ENCODE assay signal across 2 fruit fly cellular contexts in the genomic region with DNA sequence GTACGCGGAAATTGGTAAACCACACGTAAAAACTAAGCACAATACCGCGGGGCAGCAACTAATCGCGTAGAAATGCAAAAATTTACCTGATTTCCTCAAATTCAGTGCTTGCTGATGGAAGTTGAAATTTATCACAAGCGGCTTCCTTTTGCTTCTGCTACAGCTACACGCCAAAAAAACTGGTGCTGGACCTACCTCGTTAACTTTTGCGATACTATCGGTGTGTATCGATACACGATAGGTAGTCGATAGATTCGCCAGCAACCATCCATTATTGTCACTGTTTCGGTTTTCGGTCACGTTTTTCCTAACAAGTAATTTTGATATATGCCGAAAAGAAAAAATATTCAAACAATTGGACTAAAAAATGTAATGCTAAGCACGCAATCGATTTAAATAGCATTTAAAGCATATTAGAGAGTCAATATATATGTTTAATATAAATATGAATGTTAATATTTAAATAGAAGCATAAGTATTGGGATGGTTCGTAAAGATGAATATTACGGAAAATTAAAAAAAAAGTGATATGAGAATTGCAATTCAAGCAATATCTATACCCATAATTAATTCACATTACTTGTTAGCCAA.
TF ChIP-seq lines count a peak whose summit lies in the region.

TSS of gene Sumo (minus strand) at position 223 of the 591 bp plus-strand sequence.

TF ChIP-seq in whole organism, embryonic, 481 proteins besides CTCF, POLR2A, EP300 and RAD21 (continued from another document and continues in another):
- TF ChIP-seq Hey (tag; optimal IDR thresholded peaks at IDR 0.05; lab: Kevin White, UChicago) (no peak), ato (GFP tag; IDR thresholded peaks at IDR 0.05; lab: Robert Waterston, UW; ENCODE audit: partially characterized antibody) (peak; percentile 100), az2 (GFP tag; optimal IDR thresholded peaks at IDR 0.05; lab: Kevin White, UChicago) (peak; percentile 9), ems (GFP tag; optimal IDR thresholded peaks at IDR 0.05; lab: Kevin White, UChicago) (no peak), Hmx (GFP tag; optimal IDR thresholded peaks at IDR 0.05; lab: Kevin White, UChicago) (no peak), oc (tag; optimal IDR thresholded peaks at IDR 0.05; lab: Kevin White, UChicago) (no peak), ERR (GFP tag; optimal IDR thresholded peaks at IDR 0.05; lab: Kevin White, UChicago) (no peak), CG11398 (GFP tag; optimal IDR thresholded peaks at IDR 0.05; lab: Kevin White, UChicago) (no peak), CG10979 (tag; optimal IDR thresholded peaks at IDR 0.05; lab: Kevin White, UChicago) (no peak), CG14860 (GFP tag; IDR thresholded peaks at IDR 0.05; lab: Robert Waterston, UW; ENCODE audit: partially characterized antibody) (peak; percentile 99), ssp (GFP tag; IDR thresholded peaks at IDR 0.05; lab: Robert Waterston, UW) (no peak), CG11504 (tag; optimal IDR thresholded peaks at IDR 0.05; lab: Kevin White, UChicago) (peak; percentile 39), CG34376 (GFP tag; optimal IDR thresholded peaks at IDR 0.05; lab: Kevin White, UChicago) (no peak), pros (GFP tag; optimal IDR thresholded peaks at IDR 0.05; lab: Kevin White, UChicago) (no peak), CG2712 (tag; optimal IDR thresholded peaks at IDR 0.05; lab: Kevin White, UChicago) (peak; percentile 30), CG11695 (GFP tag; IDR thresholded peaks at IDR 0.05; lab: Robert Waterston, UW) (0 out of 3 replicates have a peak, but pooled peaks have one; percentile 21), fru (optimal IDR thresholded peaks at IDR 0.05; lab: Kevin White, UChicago) (no peak), Hr3 (GFP tag; optimal IDR thresholded peaks at IDR 0.05; lab: Kevin White, UChicago) (peak; percentile 17), CoRest (tag; optimal IDR thresholded peaks at IDR 0.05; lab: Kevin White, UChicago) (peak; percentile 35), cg (GFP tag; optimal IDR thresholded peaks at IDR 0.05; lab: Kevin White, UChicago) (no peak), HmgD (GFP tag; optimal IDR thresholded peaks at IDR 0.05; lab: Kevin White, UChicago) (no peak), phol (tag; optimal IDR thresholded peaks at IDR 0.05; lab: Kevin White, UChicago) (peak; percentile 66), CG5180 (GFP tag; optimal IDR thresholded peaks at IDR 0.05; lab: Kevin White, UChicago) (no peak), pho (GFP tag; optimal IDR thresholded peaks at IDR 0.05; lab: Kevin White, UChicago) (no peak), jumu (GFP tag; optimal IDR thresholded peaks at IDR 0.05; lab: Kevin White, UChicago) (no peak), CG8478 (optimal IDR thresholded peaks at IDR 0.05; lab: Kevin White, UChicago) (no peak), sob (GFP tag; IDR thresholded peaks at IDR 0.05; lab: Robert Waterston, UW) (peak; percentile 31; the same call in 1 of the 2 replicates), bcd (GFP tag; optimal IDR thresholded peaks at IDR 0.05; lab: Kevin White, UChicago) (peak; percentile 11), CG11723 (GFP tag; optimal IDR thresholded peaks at IDR 0.05; lab: Kevin White, UChicago) (no peak), D19A (tag; optimal IDR thresholded peaks at IDR 0.05; lab: Kevin White, UChicago) (peak; percentile 9), CG18764 (GFP tag; optimal IDR thresholded peaks at IDR 0.05; lab: Kevin White, UChicago) (no peak), CG2678 (tag; optimal IDR thresholded peaks at IDR 0.05; lab: Kevin White, UChicago) (peak; percentile 33), tin (GFP tag; optimal IDR thresholded peaks at IDR 0.05; lab: Kevin White, UChicago) (no peak), Jarid2 (GFP tag; optimal IDR thresholded peaks at IDR 0.05; lab: Kevin White, UChicago) (peak; percentile 35), Camta (GFP tag; optimal IDR thresholded peaks at IDR 0.05; lab: Kevin White, UChicago) (no peak), lbe (GFP tag; optimal IDR thresholded peaks at IDR 0.05; lab: Kevin White, UChicago) (no peak), CG14441 (GFP tag; IDR thresholded peaks at IDR 0.05; lab: Robert Waterston, UW) (peak; percentile 56), CG12071 (GFP tag; optimal IDR thresholded peaks at IDR 0.05; lab: Kevin White, UChicago) (no peak), bsh (GFP tag; optimal IDR thresholded peaks at IDR 0.05; lab: Kevin White, UChicago) (no peak), sima (GFP tag; optimal IDR thresholded peaks at IDR 0.05; lab: Kevin White, UChicago) (no peak), Dll (GFP tag; IDR thresholded peaks at IDR 0.05; lab: Robert Waterston, UW; ENCODE audit: partially characterized antibody) (peak; percentile 85), Nf-YC (tag; optimal IDR thresholded peaks at IDR 0.05; lab: Kevin White, UChicago) (peak; percentile 31), yki (optimal IDR thresholded peaks at IDR 0.05; lab: Kevin White, UChicago) (no peak), slp2 (GFP tag; optimal IDR thresholded peaks at IDR 0.05; lab: Kevin White, UChicago) (no peak), esg (GFP tag; conservative IDR thresholded peaks at IDR 0.05; lab: Robert Waterston, UW) (no peak), lmd (GFP tag; IDR thresholded peaks at IDR 0.05; lab: Robert Waterston, UW) (no peak; the same call in 1 of the 2 replicates), CG6791 (GFP tag; IDR thresholded peaks at IDR 0.05; lab: Robert Waterston, UW; ENCODE audit: partially characterized antibody) (peak; percentile 100), ara (GFP tag; IDR thresholded peaks at IDR 0.05; lab: Robert Waterston, UW) (no peak), Ptx1 (GFP tag; IDR thresholded peaks at IDR 0.05; lab: Robert Waterston, UW) (no peak), CG12769 (tag; optimal IDR thresholded peaks at IDR 0.05; lab: Kevin White, UChicago) (no peak), CG12659 (GFP tag; optimal IDR thresholded peaks at IDR 0.05; lab: Kevin White, UChicago) (peak; percentile 50), E2f1 (GFP tag; IDR thresholded peaks at IDR 0.05; lab: Robert Waterston, UW) (0 out of 2 replicates have a peak, but pooled peaks have one; percentile 13), psq (GFP tag; optimal IDR thresholded peaks at IDR 0.05; lab: Kevin White, UChicago) (no peak), zen2 (GFP tag; IDR thresholded peaks at IDR 0.05; lab: Robert Waterston, UW; ENCODE audit: partially characterized antibody) (peak; percentile 99), CkIIα-i1 (GFP tag; IDR thresholded peaks at IDR 0.05; lab: Robert Waterston, UW) (no peak), vvl (GFP tag; IDR thresholded peaks at IDR 0.05; lab: Robert Waterston, UW) (peak; percentile 10; the same call in 1 of the 2 replicates), dan (GFP tag; IDR thresholded peaks at IDR 0.05; lab: Robert Waterston, UW) (no peak), CG13424 (tag; optimal IDR thresholded peaks at IDR 0.05; lab: Kevin White, UChicago) (no peak), trem (tag; optimal IDR thresholded peaks at IDR 0.05; lab: Kevin White, UChicago) (peak; percentile 66), br (optimal IDR thresholded peaks at IDR 0.05; lab: Kevin White, UChicago) (no peak), knrl (GFP tag; IDR thresholded peaks at IDR 0.05; lab: Robert Waterston, UW; ENCODE audit: partially characterized antibody) (peak; percentile 99), CG1602 (GFP tag; optimal IDR thresholded peaks at IDR 0.05; lab: Kevin White, UChicago) (no peak), gem (tag; optimal IDR thresholded peaks at IDR 0.05; lab: Kevin White, UChicago) (peak; percentile 21)

TF ChIP-seq in whole organism, prepupa, 60 proteins besides CTCF, POLR2A, EP300 and RAD21 (continued from another document):
- TF ChIP-seq CG8632 (GFP tag; optimal IDR thresholded peaks at IDR 0.05; lab: Kevin White, UChicago) = no peak
- TF ChIP-seq vri (GFP tag; optimal IDR thresholded peaks at IDR 0.05; lab: Kevin White, UChicago) = no peak
- peak; percentile 18 for TF ChIP-seq OdsH (GFP tag; optimal IDR thresholded peaks at IDR 0.05; lab: Kevin White, UChicago)
- no peak for TF ChIP-seq Sox14 (GFP tag; optimal IDR thresholded peaks at IDR 0.05; lab: Kevin White, UChicago)
- no peak for TF ChIP-seq CG4318 (GFP tag; optimal IDR thresholded peaks at IDR 0.05; lab: Kevin White, UChicago)
- TF ChIP-seq dsx (GFP tag; optimal IDR thresholded peaks at IDR 0.05; lab: Kevin White, UChicago; ENCODE audit: poor library complexity, severe bottlenecking) = no peak
- no peak for TF ChIP-seq CG10669 (GFP tag; optimal IDR thresholded peaks at IDR 0.05; lab: Kevin White, UChicago)
- no peak for TF ChIP-seq Blimp-1 (GFP tag; optimal IDR thresholded peaks at IDR 0.05; lab: Kevin White, UChicago)
- TF ChIP-seq CG1621 (tag; optimal IDR thresholded peaks at IDR 0.05; lab: Kevin White, UChicago) = no peak
- TF ChIP-seq Eip93F (GFP tag; optimal IDR thresholded peaks at IDR 0.05; lab: Kevin White, UChicago) = peak; percentile 41
- TF ChIP-seq CG6163 (GFP tag; IDR thresholded peaks at IDR 0.05; lab: Robert Waterston, UW) = 0 out of 3 replicates have a peak, but pooled peaks have one; percentile 6
- no peak for TF ChIP-seq CG7368 (GFP tag; optimal IDR thresholded peaks at IDR 0.05; lab: Kevin White, UChicago)
- TF ChIP-seq Eip78C (GFP tag; lab: Kevin White, UChicago) = peak; percentile 14
- no peak for TF ChIP-seq Ets96B (tag; optimal IDR thresholded peaks at IDR 0.05; lab: Kevin White, UChicago)
- TF ChIP-seq topi (GFP tag; optimal IDR thresholded peaks at IDR 0.05; lab: Kevin White, UChicago) = no peak
- TF ChIP-seq fd59A (GFP tag; optimal IDR thresholded peaks at IDR 0.05; lab: Kevin White, UChicago) = peak; percentile 12
- no peak for TF ChIP-seq fkh (GFP tag; optimal IDR thresholded peaks at IDR 0.05; lab: Kevin White, UChicago)
- no peak for TF ChIP-seq net (GFP tag; optimal IDR thresholded peaks at IDR 0.05; lab: Kevin White, UChicago)
- TF ChIP-seq CG11902 (GFP tag; optimal IDR thresholded peaks at IDR 0.05; lab: Kevin White, UChicago) = no peak
- no peak for TF ChIP-seq Sox102F (GFP tag; optimal IDR thresholded peaks at IDR 0.05; lab: Kevin White, UChicago)
- TF ChIP-seq CG8319 (GFP tag; optimal IDR thresholded peaks at IDR 0.05; lab: Kevin White, UChicago) = no peak
- TF ChIP-seq CG6808 (GFP tag; optimal IDR thresholded peaks at IDR 0.05; lab: Kevin White, UChicago) = no peak
- no peak for TF ChIP-seq CG11294 (GFP tag; IDR thresholded peaks at IDR 0.05; lab: Robert Waterston, UW)
- TF ChIP-seq Eip75B (GFP tag; optimal IDR thresholded peaks at IDR 0.05; lab: Kevin White, UChicago) = no peak
- TF ChIP-seq ss (GFP tag; optimal IDR thresholded peaks at IDR 0.05; lab: Kevin White, UChicago) = no peak
- TF ChIP-seq CG15336 (GFP tag; IDR thresholded peaks at IDR 0.05; lab: Robert Waterston, UW) = no peak
- no peak for TF ChIP-seq pdm3 (GFP tag; optimal IDR thresholded peaks at IDR 0.05; lab: Kevin White, UChicago)
- no peak for TF ChIP-seq CG3919 (GFP tag; optimal IDR thresholded peaks at IDR 0.05; lab: Kevin White, UChicago)
- peak; percentile 2; the same call in 1 of the 3 replicates for TF ChIP-seq eg (GFP tag; IDR thresholded peaks at IDR 0.05; lab: Robert Waterston, UW)
- TF ChIP-seq fd85E (GFP tag; optimal IDR thresholded peaks at IDR 0.05; lab: Kevin White, UChicago) = no peak
- TF ChIP-seq svp (GFP tag; lab: Kevin White, UChicago) = no peak
- no peak for TF ChIP-seq CG10631 (GFP tag; optimal IDR thresholded peaks at IDR 0.05; lab: Kevin White, UChicago)
- TF ChIP-seq Hr38 (GFP tag; optimal IDR thresholded peaks at IDR 0.05; lab: Kevin White, UChicago) = no peak
- TF ChIP-seq lz (GFP tag; optimal IDR thresholded peaks at IDR 0.05; lab: Kevin White, UChicago) = no peak
- no peak for TF ChIP-seq esn (GFP tag; optimal IDR thresholded peaks at IDR 0.05; lab: Kevin White, UChicago)
- TF ChIP-seq dac (GFP tag; optimal IDR thresholded peaks at IDR 0.05; lab: Kevin White, UChicago) = no peak
- peak in 1 of 2 experiments; percentile 41 for TF ChIP-seq salr (GFP tag; optimal IDR thresholded peaks at IDR 0.05; lab: Kevin White, UChicago)
- TF ChIP-seq achi (GFP tag; optimal IDR thresholded peaks at IDR 0.05; lab: Kevin White, UChicago) = no peak
- TF ChIP-seq spab (GFP tag; optimal IDR thresholded peaks at IDR 0.05; lab: Kevin White, UChicago) = no peak
- no peak for TF ChIP-seq CG6276 (GFP tag; optimal IDR thresholded peaks at IDR 0.05; lab: Kevin White, UChicago)
TF ChIP-seq in whole organism, prepupa: peak in this region for 12.
